Fruit fly (Drosophila melanogaster) whole organism, larva: ENCODE results near the gene CG1213.

Source experiments
- noc ChIP-seq: fragments of 200-800 bp; sonication (Bioruptor generic); optimal IDR thresholded peaks from 3 replicates; lab custom pipeline; 2019; ENCODE audit warnings: missing biosample characterization, mild to moderate bottlenecking, missing genetic modification characterization, moderate library complexity

The CG1213 gene

dm6 chr3R:5838683-5839365, 2.1 kb upstream of the CG1213 start:
- no peak for TF ChIP-seq noc (tag; lab: Kevin White, UChicago)

dm6 chr3R:5841290-5841689, 320 bp downstream of the CG1213 start:
- TF ChIP-seq noc (tag; lab: Kevin White, UChicago), result no peak

dm6 chr3R:5843516-5843915, 2.5 kb downstream of the CG1213 start:
- no peak for TF ChIP-seq noc (tag; lab: Kevin White, UChicago)

- no peak for TF ChIP-seq noc (tag; lab: Kevin White, UChicago)
Observed at dm6 chr3R:5846570-5847270, 5.8 kb downstream of the CG1213 start, which contains the start of gene CG14676. TSS of gene CG14676 (plus strand) at chr3R:5847220.

dm6 chr3R:5853032-5853431, 12.1 kb downstream of the CG1213 start, which contains the start of gene CG34287:
TSS of gene CG34287 (plus strand) at chr3R:5853332.
- no peak for TF ChIP-seq noc (tag; lab: Kevin White, UChicago)

- TF ChIP-seq noc (tag; lab: Kevin White, UChicago), result no peak
Observed at dm6 chr3R:5856215-5856614, 15.2 kb downstream of the CG1213 start, which contains the start of the genes disp and ECSIT. TSS of gene disp (minus strand) at chr3R:5856311. TSS of gene ECSIT (plus strand) at chr3R:5856585.

- TF ChIP-seq noc (tag; lab: Kevin White, UChicago), result no peak
Observed at dm6 chr3R:5860736-5861217, 19.8 kb downstream of the CG1213 start.

dm6 chr3R:5861218-5861902, 20.4 kb downstream of the CG1213 start:
- peak; percentile 56 for TF ChIP-seq noc (tag; lab: Kevin White, UChicago)

dm6 chr3R:5862032-5862641, 21.2 kb downstream of the CG1213 start, which contains the start of gene CG2017:
TSS of gene CG2017 (minus strand) at chr3R:5862405.
- no peak for TF ChIP-seq noc (tag; lab: Kevin White, UChicago)

- no peak for TF ChIP-seq noc (tag; lab: Kevin White, UChicago)
Observed at dm6 chr3R:5871393-5871792, 30.4 kb downstream of the CG1213 start.

- TF ChIP-seq noc (tag; lab: Kevin White, UChicago), result no peak
Observed at dm6 chr3R:5877367-5877766, 36.4 kb downstream of the CG1213 start.

dm6 chr3R:5881308-5881707, 40.3 kb downstream of the CG1213 start:
- no peak for TF ChIP-seq noc (tag; lab: Kevin White, UChicago)
